Fruit fly (Drosophila melanogaster): ENCODE measurements around the gene CG14445.

Gene CG14445

DNA sequence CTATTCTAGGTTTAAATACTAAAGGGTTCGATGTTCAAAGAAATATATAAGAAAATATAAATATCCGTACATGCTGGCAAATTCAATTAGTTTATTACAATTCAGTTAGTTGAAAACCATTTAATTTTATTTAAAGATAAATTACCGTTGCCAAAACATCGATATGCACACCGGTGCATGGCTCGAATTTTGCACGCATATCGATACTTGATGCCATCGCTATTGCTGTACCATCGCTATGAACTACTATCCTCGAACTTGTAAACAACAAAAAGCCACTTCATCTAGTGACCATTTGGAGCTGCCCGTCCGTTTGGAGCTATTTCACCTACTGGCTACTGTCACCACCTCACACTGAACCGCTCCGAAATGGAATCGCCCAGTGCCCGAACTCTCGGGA is 23.8 kb downstream of the CG14445 start, which contains the start of gene Josd (continued):
- TF ChIP-seq lbe (GFP tag; optimal IDR thresholded peaks at IDR 0.05) (no peak), CG10431 (GFP tag; optimal IDR thresholded peaks at IDR 0.05) (no peak), CG10979 (tag; optimal IDR thresholded peaks at IDR 0.05) (no peak), Mes4 (GFP tag; optimal IDR thresholded peaks at IDR 0.05) (no peak), Ssrp (tag; optimal IDR thresholded peaks at IDR 0.05) (no peak), CG16815 (GFP tag; optimal IDR thresholded peaks at IDR 0.05) (no peak), dan (GFP tag; IDR thresholded peaks at IDR 0.05) (no peak), CG11695 (GFP tag; IDR thresholded peaks at IDR 0.05) (no peak), vnd (GFP tag; IDR thresholded peaks at IDR 0.05; ENCODE audit: partially characterized antibody) (peak; percentile 67), B-H2 (GFP tag; optimal IDR thresholded peaks at IDR 0.05) (peak; percentile 17), grau (tag; optimal IDR thresholded peaks at IDR 0.05) (no peak), Scr (GFP tag; IDR thresholded peaks at IDR 0.05; ENCODE audit: partially characterized antibody) (peak; percentile 86), Oli (tag; optimal IDR thresholded peaks at IDR 0.05) (no peak), CG32767 (GFP tag; IDR thresholded peaks at IDR 0.05) (no peak), CG9932 (GFP tag; IDR thresholded peaks at IDR 0.05) (no peak), CG3847 (GFP tag; IDR thresholded peaks at IDR 0.05) (no peak), CG17186 (GFP tag; optimal IDR thresholded peaks at IDR 0.05) (no peak), CG43689 (GFP tag; IDR thresholded peaks at IDR 0.05) (no peak), run (tag; optimal IDR thresholded peaks at IDR 0.05) (no peak), wek (GFP tag; optimal IDR thresholded peaks at IDR 0.05) (no peak), CG7556 (GFP tag; optimal IDR thresholded peaks at IDR 0.05) (no peak), CG11723 (GFP tag; optimal IDR thresholded peaks at IDR 0.05) (no peak), ATbp (GFP tag; optimal IDR thresholded peaks at IDR 0.05) (no peak), B-H1 (GFP tag; IDR thresholded peaks at IDR 0.05) (no peak), CG1024 (GFP tag; IDR thresholded peaks at IDR 0.05) (no peak), CG9817 (tag; optimal IDR thresholded peaks at IDR 0.05) (no peak), sob (GFP tag; IDR thresholded peaks at IDR 0.05) (no peak), exex (tag; optimal IDR thresholded peaks at IDR 0.05) (no peak), oc (tag; optimal IDR thresholded peaks at IDR 0.05) (no peak), CG16779 (GFP tag; IDR thresholded peaks at IDR 0.05) (no peak), maf-S (GFP tag; optimal IDR thresholded peaks at IDR 0.05) (no peak), zfh2 (GFP tag; optimal IDR thresholded peaks at IDR 0.05) (no peak), Hsf (GFP tag; optimal IDR thresholded peaks at IDR 0.05) (no peak), slp2 (GFP tag; optimal IDR thresholded peaks at IDR 0.05) (no peak), Awh (GFP tag; IDR thresholded peaks at IDR 0.05) (no peak), CG8765 (GFP tag; IDR thresholded peaks at IDR 0.05) (no peak), ranshi (GFP tag; IDR thresholded peaks at IDR 0.05) (no peak), CG6791 (GFP tag; IDR thresholded peaks at IDR 0.05; ENCODE audit: partially characterized antibody) (peak; percentile 83), HLH3B (GFP tag; IDR thresholded peaks at IDR 0.05) (no peak), shn (GFP tag; optimal IDR thresholded peaks at IDR 0.05) (no peak), D (optimal IDR thresholded peaks at IDR 0.05) (no peak), D (GFP tag; optimal IDR thresholded peaks at IDR 0.05) (no peak), D19A (tag; optimal IDR thresholded peaks at IDR 0.05) (no peak), crc (GFP tag; optimal IDR thresholded peaks at IDR 0.05) (no peak), pita (GFP tag; optimal IDR thresholded peaks at IDR 0.05) (no peak), Lhr (GFP tag; optimal IDR thresholded peaks at IDR 0.05) (no peak), CG17912 (GFP tag; optimal IDR thresholded peaks at IDR 0.05) (no peak), Myb (GFP tag; optimal IDR thresholded peaks at IDR 0.05) (peak; percentile 75), CG2129 (GFP tag; IDR thresholded peaks at IDR 0.05; ENCODE audit: partially characterized antibody) (peak; percentile 74; the same call in 1 of the 2 replicates), sr (GFP tag; IDR thresholded peaks at IDR 0.05) (no peak), CG3281 (GFP tag; optimal IDR thresholded peaks at IDR 0.05) (no peak), zf30C (GFP tag; optimal IDR thresholded peaks at IDR 0.05) (no peak), CG5953 (GFP tag; IDR thresholded peaks at IDR 0.05) (no peak)

Measured in whole organism, embryonic.